Worm (Caenorhabditis elegans) whole organism, L4 larva: ENCODE measurements around the gene str-88.

Experiments used
- F44E2.7 ChIP-seq: fragments of 200-800 bp; sonication (Bioruptor generic); IDR thresholded peaks from 2 replicates; pipeline ENCODE4 v2.1.2; 2022; ENCODE audit warnings: missing genetic modification characterization, missing compliant biosample characterization
- T20F7.1 ChIP-seq: fragments of 200-800 bp; sonication (Bioruptor generic); optimal IDR thresholded peaks from 2 replicates; lab custom pipeline; 2018; ENCODE audit warnings: mild to moderate bottlenecking, missing genetic modification characterization, missing compliant biosample characterization
- Y105C5A.15 ChIP-seq: fragments of 200-800 bp; sonication (Bioruptor generic); IDR thresholded peaks from 2 replicates; pipeline ENCODE4 v1.3.6; 2022; ENCODE audit warnings: missing genetic modification characterization, missing compliant biosample characterization
- Y48G9A.11 ChIP-seq: fragments of 200-800 bp; sonication (Bioruptor generic); IDR thresholded peaks from 2 replicates; pipeline ENCODE4 v1.3.6; 2022; ENCODE audit warnings: missing genetic modification reagents, missing genetic modification characterization, missing compliant biosample characterization
- ceh-82 ChIP-seq: sonication (generic microtip); optimal IDR thresholded peaks from 2 replicates; lab custom pipeline; 2017; ENCODE audit warnings: missing biosample characterization, missing genetic modification characterization
- ces-1 ChIP-seq: fragments of 150-350 bp; sonication (generic microtip); optimal IDR thresholded peaks from 4 replicates; lab custom pipeline; 2014; ENCODE audit warnings: missing biosample characterization, missing genetic modification reagents, missing genetic modification characterization
- cey-2 ChIP-seq: sonication (generic microtip); optimal IDR thresholded peaks from 3 replicates; lab custom pipeline; 2017; ENCODE audit warnings: missing genetic modification characterization, mild to moderate bottlenecking, missing compliant biosample characterization, antibody characterized with exemption, borderline replicate concordance; ENCODE audit not compliant: insufficient read depth
- ctbp-1 ChIP-seq: fragments of 200-800 bp; sonication (Bioruptor generic); IDR thresholded peaks from 2 replicates; pipeline ENCODE4 v1.3.6; 2022; ENCODE audit warnings: missing genetic modification reagents, missing genetic modification characterization, missing compliant biosample characterization
- daf-16 ChIP-seq, 3 experiments: sonication (generic microtip); optimal IDR thresholded peaks; 2 replicates each; lab custom pipeline; 2016 to 2017; ENCODE audit warnings: missing genetic modification characterization in 3 of 3, missing genetic modification reagents in 3 of 3, mild to moderate bottlenecking in 2 of 3, missing compliant biosample characterization in 2 of 3, missing biosample characterization in 1 of 3, moderate library complexity in 1 of 3
- dmd-9 ChIP-seq: fragments of 200-800 bp; sonication (Bioruptor generic); IDR thresholded peaks from 2 replicates; pipeline ENCODE4 v1.3.6; 2022; ENCODE audit warnings: missing genetic modification reagents, missing genetic modification characterization, missing compliant biosample characterization
- dve-1 ChIP-seq: sonication (generic microtip); optimal IDR thresholded peaks from 2 replicates; lab custom pipeline; 2017; ENCODE audit warnings: antibody characterized with exemption, mild to moderate bottlenecking, missing genetic modification characterization, missing compliant biosample characterization; ENCODE audit not compliant: insufficient read depth
- fkh-10 ChIP-seq: fragments of 150-350 bp; optimal IDR thresholded peaks from 2 replicates; lab custom pipeline; 2014; ENCODE audit warnings: missing biosample characterization, missing genetic modification reagents, missing genetic modification characterization
- gei-8 ChIP-seq: fragments of 200-800 bp; sonication (Bioruptor generic); optimal IDR thresholded peaks from 2 replicates; lab custom pipeline; 2018; ENCODE audit warnings: mild to moderate bottlenecking, missing genetic modification characterization, missing compliant biosample characterization
- hlh-11 ChIP-seq: fragments of 200-800 bp; sonication (Bioruptor generic); optimal IDR thresholded peaks from 2 replicates; lab custom pipeline; 2018; ENCODE audit warnings: mild to moderate bottlenecking, missing genetic modification characterization, missing compliant biosample characterization
- lin-29 ChIP-seq: fragments of 200-800 bp; sonication (Bioruptor generic); IDR thresholded peaks from 2 replicates; pipeline ENCODE4 v1.3.6; 2022; ENCODE audit warnings: missing genetic modification reagents, missing genetic modification characterization, missing compliant biosample characterization
- madf-9 ChIP-seq: fragments of 200-800 bp; sonication (Bioruptor generic); conservative IDR thresholded peaks from 2 replicates; pipeline ENCODE4 v1.3.6; 2022; ENCODE audit warnings: missing genetic modification reagents, missing genetic modification characterization, missing compliant biosample characterization
- mep-1 ChIP-seq: fragments of 150-350 bp; sonication (generic microtip); optimal IDR thresholded peaks from 3 replicates; lab custom pipeline; 2014; ENCODE audit warnings: missing biosample characterization, missing genetic modification characterization
- mes-2 ChIP-seq: sonication (generic microtip); optimal IDR thresholded peaks from 2 replicates; lab custom pipeline; 2016; ENCODE audit warnings: missing genotype, mild to moderate bottlenecking, missing genetic modification characterization, missing compliant biosample characterization; ENCODE audit not compliant: poor library complexity, severe bottlenecking
- nhr-111 ChIP-seq: fragments of 200-800 bp; sonication (Bioruptor generic); optimal IDR thresholded peaks from 2 replicates; lab custom pipeline; 2018; ENCODE audit warnings: mild to moderate bottlenecking, missing genetic modification characterization, missing compliant biosample characterization
- nhr-28 ChIP-seq: fragments of 150-350 bp; optimal IDR thresholded peaks from 2 replicates; lab custom pipeline; 2014; ENCODE audit warnings: missing biosample characterization, missing genetic modification characterization
- nhr-76 ChIP-seq: fragments of 150-350 bp; optimal IDR thresholded peaks from 2 replicates; lab custom pipeline; 2014; ENCODE audit warnings: missing biosample characterization, missing genetic modification characterization
- pqm-1 ChIP-seq: sonication (generic microtip); optimal IDR thresholded peaks from 2 replicates; lab custom pipeline; 2017; ENCODE audit warnings: missing biosample characterization, missing genetic modification characterization
- rbr-2 ChIP-seq: sonication (generic microtip); optimal IDR thresholded peaks from 2 replicates; lab custom pipeline; 2016; ENCODE audit warnings: missing genotype, missing genetic modification characterization, missing compliant biosample characterization
- spr-1 ChIP-seq: sonication (generic microtip); optimal IDR thresholded peaks from 2 replicates; lab custom pipeline; 2016; ENCODE audit warnings: mild to moderate bottlenecking, missing genetic modification characterization, missing compliant biosample characterization
- tra-1 ChIP-seq: fragments of 200-800 bp; sonication (Bioruptor generic); IDR thresholded peaks from 2 replicates; pipeline ENCODE4 v1.3.6; 2022; ENCODE audit warnings: missing genetic modification reagents, missing genetic modification characterization, missing compliant biosample characterization
- unc-62 ChIP-seq, 3 experiments: fragments of 150-350 bp in 1 of 3; sonication (generic microtip); optimal IDR thresholded peaks in 2 of 3; peaks in 1 of 3; 1 replicate in 1 of 3; 2 replicates in 2 of 3; lab custom pipeline; 2014 to 2017; ENCODE audit warnings: missing biosample characterization in 3 of 3, missing genetic modification characterization in 3 of 3, missing genetic modification reagents in 3 of 3, missing genotype in 1 of 3
- zag-1 ChIP-seq: fragments of 150-350 bp; optimal IDR thresholded peaks from 2 replicates; lab custom pipeline; 2014; ENCODE audit warnings: missing biosample characterization, missing genetic modification characterization
- zip-2 ChIP-seq: fragments of 150-350 bp; optimal IDR thresholded peaks from 2 replicates; lab custom pipeline; 2014; ENCODE audit warnings: missing biosample characterization, missing genetic modification characterization

str-88 gene

ce11 chrV:15426944-15427343 is 43.3 kb upstream of the str-88 start, which contains the start of gene fbxa-209:
Gene fbxa-209 (minus strand): TSS chrV:15427044.
- no peak for TF ChIP-seq lin-29 (GFP tag; lab: Robert Waterston, UW)
- peak; percentile 41 for TF ChIP-seq dve-1 (tag; lab: Kevin White, UChicago)
- TF ChIP-seq rbr-2 (tag; lab: Kevin White, UChicago): no peak
- no peak for TF ChIP-seq nhr-28
- TF ChIP-seq nhr-76 (tag; lab: Kevin White, UChicago): no peak
- no peak for TF ChIP-seq gei-8 (GFP tag; lab: Kevin White, UChicago)
- TF ChIP-seq madf-9 (GFP tag; lab: Robert Waterston, UW): no peak
- no peak for TF ChIP-seq Y48G9A.11
- TF ChIP-seq daf-16 (GFP tag; optimal IDR thresholded peaks at IDR 0.05; lab: Kevin White, UChicago): no peak
- peak; percentile 23 for TF ChIP-seq daf-16 (tag; optimal IDR thresholded peaks at IDR 0.05; lab: Kevin White, UChicago)
- TF ChIP-seq T20F7.1 (GFP tag; lab: Kevin White, UChicago): peak; percentile 31
- no peak for TF ChIP-seq tra-1 (GFP tag; lab: Robert Waterston, UW)
- TF ChIP-seq, all 104 proteins: peak for 3

DNA sequence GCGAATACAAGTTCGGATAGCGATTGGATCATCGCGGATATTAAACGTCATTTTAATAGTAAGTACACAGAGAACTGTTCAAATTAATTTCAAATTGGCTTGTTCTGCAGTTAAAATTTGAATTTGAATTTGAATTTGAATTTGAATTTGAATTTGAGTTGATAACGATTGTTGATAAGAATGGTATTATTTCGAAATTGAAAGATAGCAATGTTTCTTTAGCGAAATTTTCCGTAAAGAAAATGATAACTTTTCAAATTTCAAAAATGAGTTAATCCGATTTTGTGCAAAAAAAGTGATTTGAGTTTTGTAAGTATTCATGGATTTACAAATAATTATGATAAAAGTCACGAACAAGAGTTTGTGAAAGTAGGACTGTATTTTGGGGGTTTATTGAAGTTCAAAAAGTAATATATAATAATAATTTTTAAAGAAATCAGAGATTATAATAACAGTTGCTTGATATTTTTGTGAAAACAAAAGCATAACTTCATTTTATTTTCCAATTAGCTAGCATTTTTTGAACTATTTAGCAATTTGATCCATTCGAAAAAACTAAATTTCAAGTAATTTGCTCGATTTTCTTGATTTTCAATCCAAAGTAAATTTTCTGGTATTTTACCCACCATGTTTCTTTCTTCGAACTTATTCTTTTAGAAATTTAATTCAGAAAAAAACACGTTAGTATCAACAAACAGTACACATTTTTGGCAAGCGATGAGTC is 41.9 kb upstream of the str-88 start, which contains the start of gene Y36E3A.2:
TSS of gene Y36E3A.2 (plus strand) at position 674 of the 724 bp plus-strand sequence.
- TF ChIP-seq daf-16 (GFP tag; optimal IDR thresholded peaks at IDR 0.05; lab: Kevin White, UChicago) (no peak), daf-16 (tag; optimal IDR thresholded peaks at IDR 0.05; lab: Kevin White, UChicago) (peak; percentile 30), nhr-28 (peak; percentile 6), T20F7.1 (GFP tag; lab: Kevin White, UChicago) (no peak), dmd-9 (GFP tag; lab: Robert Waterston, UW) (no peak), dve-1 (tag; lab: Kevin White, UChicago) (peak; percentile 32), cey-2 (no peak), pqm-1 (tag; lab: Kevin White, UChicago) (peak; percentile 65)

DNA sequence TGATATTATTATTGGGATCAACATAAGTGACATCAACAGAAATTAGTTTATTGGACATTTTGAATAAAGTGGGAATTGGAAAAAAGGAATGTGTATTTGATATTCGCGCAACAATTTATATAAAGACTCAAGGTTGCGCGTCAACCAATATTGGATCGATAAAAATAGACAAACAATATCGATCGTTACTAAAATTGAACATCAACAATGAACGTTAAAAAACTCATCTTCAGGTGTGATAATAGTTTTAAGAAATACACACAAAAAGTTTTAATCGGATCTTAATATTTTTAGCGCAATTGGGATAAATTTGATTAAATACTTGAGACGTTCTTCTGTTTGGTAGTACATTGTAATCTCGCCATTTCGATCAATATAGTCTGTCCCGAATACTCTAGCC is 40.0 kb upstream of the str-88 start, which contains the start of gene fbxa-104:
TSS of gene fbxa-104 (minus strand) at position 83 of the 400 bp plus-strand sequence.
- TF ChIP-seq F44E2.7 (GFP tag; lab: Robert Waterston, UW) (no peak), unc-62 (GFP tag; optimal IDR thresholded peaks at IDR 0.05 in 1 of 2; lab: Kevin White, UChicago) (peak in 1 of 2 experiments; percentile 96), unc-62 (tag; optimal IDR thresholded peaks at IDR 0.05; lab: Kevin White, UChicago) (no peak), ces-1 (GFP tag; lab: Kevin White, UChicago) (no peak), nhr-28 (no peak), zip-2 (tag; lab: Kevin White, UChicago) (no peak)

- TF ChIP-seq nhr-76 (tag; lab: Kevin White, UChicago): no peak
- TF ChIP-seq mep-1: no peak
- no peak for TF ChIP-seq spr-1 (tag; lab: Kevin White, UChicago)
- TF ChIP-seq ceh-82: no peak
- TF ChIP-seq ces-1 (GFP tag; lab: Kevin White, UChicago): no peak
- TF ChIP-seq hlh-11 (tag; lab: Kevin White, UChicago): no peak
- TF ChIP-seq fkh-10 (GFP tag; lab: Kevin White, UChicago): no peak
- no peak for TF ChIP-seq mes-2 (tag; lab: Kevin White, UChicago)
- TF ChIP-seq, all 104 proteins: peak for 0
These were observed 34.2 kb upstream of the str-88 start, which contains the start of gene T06E6.10 for ce11 chrV:15417822-15418221. Gene T06E6.10 (plus strand): TSS chrV:15418122.

DNA sequence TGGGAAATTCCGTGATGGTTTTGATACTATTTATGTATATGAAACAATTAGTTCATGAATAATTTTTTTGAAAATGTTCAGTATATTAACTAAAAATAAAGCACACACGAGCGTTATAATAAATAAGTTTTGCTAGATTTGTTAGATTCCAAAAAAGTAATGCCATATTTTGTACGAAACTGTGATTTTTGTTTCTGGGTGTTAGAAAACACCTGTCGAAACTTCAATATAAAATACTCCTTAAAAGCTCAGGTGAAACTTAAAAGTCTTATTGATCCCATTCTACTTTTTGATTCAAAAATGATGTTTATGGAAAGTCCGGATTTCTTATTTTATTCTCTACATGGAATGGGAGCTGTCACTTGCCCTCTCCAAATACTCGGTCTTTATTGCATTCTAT is 32.3 kb upstream of the str-88 start, which contains the start of gene srh-265:
TSS of gene srh-265 (plus strand) at position 301 of the 400 bp plus-strand sequence.
- TF ChIP-seq ctbp-1 (GFP tag; lab: Robert Waterston, UW) (no peak), madf-9 (GFP tag; lab: Robert Waterston, UW) (no peak), nhr-111 (GFP tag; lab: Kevin White, UChicago) (no peak), Y105C5A.15 (GFP tag; lab: Robert Waterston, UW) (no peak), zag-1 (no peak)
- TF ChIP-seq, all 104 proteins: peak for 0
